Worm (Caenorhabditis elegans) whole organism, L1 larva: ENCODE results near the gene ZK1010.4.

Experiments
- F16B12.6 ChIP-seq: fragments of 150-350 bp; optimal IDR thresholded peaks from 2 replicates; lab custom pipeline; 2014; ENCODE audit warnings: missing biosample characterization, missing genetic modification characterization
- blmp-1 ChIP-seq: fragments of 150-350 bp; optimal IDR thresholded peaks from 2 replicates; lab custom pipeline; 2014; ENCODE audit warnings: missing biosample characterization, missing genetic modification characterization
- egl-27 ChIP-seq, 2 experiments: fragments of 150-350 bp in 1 of 2; sonication (generic microtip); optimal IDR thresholded peaks; 3 replicates each; lab custom pipeline; 2017 to 2018; ENCODE audit warnings: missing biosample characterization in 2 of 2, missing genetic modification characterization in 2 of 2, missing genetic modification reagents in 2 of 2
- fkh-10 ChIP-seq: sonication (generic microtip); optimal IDR thresholded peaks from 2 replicates; lab custom pipeline; 2017; ENCODE audit warnings: missing biosample characterization, missing genetic modification reagents, missing genetic modification characterization
- fkh-4 ChIP-seq: sonication (generic microtip); optimal IDR thresholded peaks from 2 replicates; lab custom pipeline; 2016; ENCODE audit warnings: missing compliant biosample characterization, missing genetic modification characterization, borderline replicate concordance
- fkh-8 ChIP-seq: sonication (generic microtip); optimal IDR thresholded peaks from 2 replicates; lab custom pipeline; 2016; ENCODE audit warnings: mild to moderate bottlenecking, missing genetic modification characterization, missing compliant biosample characterization
- hpl-2 ChIP-seq: fragments of 150-350 bp; optimal IDR thresholded peaks from 2 replicates; lab custom pipeline; 2014; ENCODE audit warnings: missing biosample characterization, missing genetic modification reagents, missing genetic modification characterization
- lin-15B ChIP-seq: fragments of 150-350 bp; sonication (generic microtip); optimal IDR thresholded peaks from 3 replicates; lab custom pipeline; 2014; ENCODE audit warnings: missing biosample characterization, missing genetic modification characterization
- mdl-1 ChIP-seq, 2 experiments: fragments of 150-350 bp; optimal IDR thresholded peaks; 2 replicates each; lab custom pipeline; 2014 to 2017; ENCODE audit warnings: missing biosample characterization in 2 of 2, missing genetic modification characterization in 2 of 2, inconsistent platforms in 1 of 2
- mep-1 ChIP-seq: fragments of 150-350 bp; optimal IDR thresholded peaks from 2 replicates; lab custom pipeline; 2014; ENCODE audit warnings: missing biosample characterization, missing genetic modification characterization
- nhr-12 ChIP-seq: sonication (generic microtip); optimal IDR thresholded peaks from 2 replicates; lab custom pipeline; 2017; ENCODE audit warnings: missing biosample characterization, missing genetic modification characterization
- pax-3 ChIP-seq: fragments of 200-800 bp; sonication (Bioruptor generic); optimal IDR thresholded peaks from 2 replicates; lab custom pipeline; 2018; ENCODE audit warnings: mild to moderate bottlenecking, missing genetic modification characterization, moderate library complexity, missing compliant biosample characterization
- snpc-4 ChIP-seq: fragments of 150-350 bp; optimal IDR thresholded peaks from 2 replicates; lab custom pipeline; 2014; ENCODE audit warnings: missing biosample characterization, missing genetic modification characterization

DNA sequence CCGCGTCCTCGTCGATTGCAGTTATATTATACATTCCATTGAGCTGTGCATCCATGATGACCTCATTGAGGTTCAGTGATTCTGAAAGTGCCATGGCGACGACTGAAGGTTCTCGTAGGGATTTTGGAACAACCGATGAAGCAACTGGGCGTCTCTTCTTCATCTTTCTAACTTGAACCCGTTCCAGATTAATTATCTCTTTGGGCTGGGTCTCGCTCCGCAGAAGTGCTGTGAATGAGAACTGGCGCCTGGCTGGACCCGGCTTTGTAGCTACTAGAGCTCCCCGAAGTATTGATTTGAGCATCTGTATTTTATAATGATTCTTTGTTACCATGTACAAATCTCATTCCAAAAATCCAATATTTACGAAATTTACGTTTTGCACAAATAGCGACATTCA is 3.3 kb upstream of the ZK1010.4 start, which contains the start of gene ZK1010.2:
- no peak for TF ChIP-seq nhr-12
- TF ChIP-seq blmp-1: no peak
- TF ChIP-seq snpc-4: no peak
- TF ChIP-seq lin-15B (tag; lab: Kevin White, UChicago): no peak
- TF ChIP-seq fkh-8: no peak
- no peak for TF ChIP-seq mep-1 (tag; lab: Kevin White, UChicago)
- no peak for TF ChIP-seq fkh-4
- TF ChIP-seq F16B12.6: no peak
- no peak for TF ChIP-seq hpl-2 (GFP tag; lab: Kevin White, UChicago)
- TF ChIP-seq egl-27 (tag; optimal IDR thresholded peaks at IDR 0.05; lab: Kevin White, UChicago): no peak
- no peak for TF ChIP-seq fkh-10 (GFP tag; lab: Kevin White, UChicago)
- no peak for TF ChIP-seq mdl-1 (tag; optimal IDR thresholded peaks at IDR 0.05; lab: Kevin White, UChicago)
- no peak for TF ChIP-seq pax-3 (tag; lab: Kevin White, UChicago)
